Fruit fly (Drosophila melanogaster) ovary, adult (tissue): ENCODE results near the gene Nrd1.
A peak's percentile ranks its signal among the peaks of the same experiment; 100 is the strongest.

Experiments used
- CG17801 ChIP-seq: fragments of 200-800 bp; optimal IDR thresholded peaks from 2 replicates; lab custom pipeline; 2019; ENCODE audit warnings: missing biosample characterization, mild to moderate bottlenecking, missing genetic modification characterization, moderate library complexity; ENCODE audit not compliant: partially characterized antibody

Gene Nrd1

DNA sequence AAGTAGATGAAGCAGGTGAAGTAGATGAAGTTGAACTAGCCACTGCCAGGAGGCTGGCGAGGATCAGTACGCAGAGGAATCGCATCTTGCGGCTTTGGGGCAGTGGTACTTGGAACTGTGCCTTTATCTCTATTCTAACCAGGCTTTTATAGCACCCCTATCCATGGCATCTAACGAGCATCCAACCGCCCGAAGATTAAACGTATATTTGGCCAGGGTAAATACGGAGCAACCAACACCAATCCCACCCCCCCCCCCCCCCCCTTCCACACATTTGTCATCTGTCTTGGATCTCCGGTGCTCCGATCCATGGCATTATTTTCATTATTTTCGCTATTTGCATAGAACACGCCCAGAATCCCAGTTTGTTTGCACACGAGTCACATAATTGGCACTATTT is 30.8 kb downstream of the Nrd1 start, which contains the start of gene CG15741:
Gene CG15741 (minus strand): TSS at position 101 of the 400 bp plus-strand sequence.
- TF ChIP-seq CG17801 = no peak

DNA sequence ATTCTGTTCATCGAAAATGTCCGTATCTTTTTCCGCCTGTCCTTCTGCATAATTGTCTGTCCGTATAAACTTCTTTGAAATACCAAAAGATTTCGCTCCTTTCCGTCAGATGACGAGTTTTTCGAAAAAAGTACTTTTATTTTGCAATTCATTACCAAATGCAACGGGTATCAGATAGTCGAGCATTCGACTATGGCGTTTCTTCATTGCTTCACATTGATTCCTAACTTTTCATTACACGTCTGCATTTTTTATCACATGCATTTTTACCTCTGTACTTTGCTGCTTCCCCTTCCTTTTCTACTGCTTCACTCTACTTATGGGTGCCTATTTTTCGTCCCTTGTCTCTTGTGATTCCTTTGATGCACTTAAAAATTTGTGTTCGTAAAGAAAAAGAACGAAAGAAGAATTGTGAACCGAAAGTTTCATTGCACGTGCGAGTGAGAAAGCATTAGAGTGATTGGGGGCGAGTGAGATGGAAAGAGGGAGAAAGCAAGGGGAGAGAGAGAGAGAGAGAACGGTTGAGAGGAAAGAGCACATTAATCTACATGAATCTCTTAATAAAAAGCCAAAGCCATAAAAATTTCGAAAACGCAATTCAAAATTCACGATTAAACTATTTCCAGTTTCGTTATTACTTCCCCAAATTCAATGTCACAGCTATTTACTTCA is 40.2 kb downstream of the Nrd1 start:
- TF ChIP-seq CG17801 = no peak

DNA sequence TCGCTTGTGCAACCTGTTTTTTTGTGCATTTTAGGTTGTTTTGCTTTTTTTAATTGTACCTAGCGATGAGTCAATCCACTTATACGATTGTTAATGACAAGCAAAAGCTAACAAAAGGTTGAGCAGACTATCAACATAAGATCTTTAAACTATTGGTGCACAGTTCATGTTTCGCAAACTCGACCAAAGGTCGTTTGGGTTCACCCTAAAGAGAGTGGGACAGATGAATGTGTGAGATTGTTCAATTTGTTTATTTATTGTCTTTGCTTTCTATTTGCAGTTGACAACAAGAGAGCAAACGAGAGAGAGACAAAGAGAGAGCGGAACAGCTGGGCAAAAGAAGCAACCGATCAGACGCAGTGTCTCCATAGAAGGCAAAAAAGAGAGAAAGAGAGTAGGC is 45.7 kb downstream of the Nrd1 start:
- peak; percentile 83 for TF ChIP-seq CG17801

dm6 chrX:11821946-11822345 is 46.7 kb downstream of the Nrd1 start:
- peak; percentile 31 for TF ChIP-seq CG17801

DNA sequence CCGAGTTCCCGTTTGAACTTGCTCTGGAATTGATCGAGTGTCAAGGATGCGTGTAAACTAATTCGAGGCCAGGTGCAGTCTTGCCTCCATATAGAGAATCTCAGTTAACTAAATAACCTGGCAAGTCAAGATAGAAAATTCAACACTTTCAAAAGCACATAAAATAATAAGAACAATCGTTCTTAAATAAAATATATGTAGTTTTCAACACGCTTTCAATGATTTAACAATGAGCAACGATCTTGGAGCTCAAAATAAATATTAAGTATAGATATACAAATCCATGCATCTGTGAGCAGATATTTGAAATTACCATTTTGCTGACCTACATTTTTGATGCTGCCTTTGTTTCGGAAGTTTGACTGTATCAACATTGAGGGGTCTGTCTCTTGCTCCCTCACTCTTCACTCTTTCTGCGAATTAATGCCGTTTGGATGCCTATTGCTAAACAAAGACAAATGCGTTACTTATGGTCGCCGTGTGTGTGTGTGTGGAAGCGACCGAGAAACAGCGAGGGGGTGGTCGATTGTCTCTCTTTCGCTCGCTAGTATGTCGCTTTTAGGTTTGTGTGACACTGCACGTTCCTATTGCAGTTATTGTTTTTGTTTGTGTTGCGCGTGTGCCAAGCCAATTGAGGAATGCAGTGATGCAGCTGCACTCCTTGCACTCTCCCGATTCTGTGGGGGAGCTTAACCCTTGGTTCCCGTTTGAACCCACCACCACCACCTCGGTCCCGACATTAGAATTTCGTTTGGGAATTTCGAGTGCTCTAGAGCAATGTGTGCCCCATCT is 48.2 kb downstream of the Nrd1 start:
- TF ChIP-seq CG17801 = peak; percentile 83

dm6 chrX:11819241-11819862 is 49.3 kb downstream of the Nrd1 start:
- TF ChIP-seq CG17801 = no peak

dm6 chrX:11818767-11819089 is 50.0 kb downstream of the Nrd1 start:
- no peak for TF ChIP-seq CG17801

- peak; percentile 94 for TF ChIP-seq CG17801
These were observed 50.5 kb downstream of the Nrd1 start for dm6 chrX:11818047-11818766.

- TF ChIP-seq CG17801 = peak; percentile 85
These were observed 51.3 kb downstream of the Nrd1 start for dm6 chrX:11817183-11817972.

DNA sequence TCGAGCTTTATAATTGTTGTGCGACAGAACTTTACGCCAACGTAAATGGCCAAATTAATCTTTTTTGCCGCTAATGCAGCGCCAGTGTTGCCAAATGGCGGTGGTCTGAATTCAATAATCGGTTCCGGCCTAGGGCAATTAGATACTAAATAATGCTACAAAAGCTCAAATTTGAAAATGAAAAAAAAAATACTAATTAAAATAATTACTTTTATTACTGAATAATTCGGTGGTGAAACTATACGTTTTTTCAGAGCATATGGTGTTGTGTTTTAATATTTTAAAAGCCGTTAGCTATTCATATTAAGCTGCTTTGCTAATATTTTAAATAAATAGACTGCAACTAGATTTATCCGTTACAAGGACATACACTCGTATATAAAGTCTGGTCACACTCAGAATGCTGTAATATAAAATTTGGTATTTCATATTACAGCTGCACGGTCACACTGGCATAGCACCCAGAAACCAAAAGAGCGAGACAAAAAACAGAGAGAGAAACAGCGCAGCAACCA is 52.2 kb downstream of the Nrd1 start, which contains the start of the genes CG1578 and rudhira:
Gene CG1578 (minus strand): TSS at position 118 of the 515 bp plus-strand sequence.
Gene rudhira (plus strand): TSS at position 465 of the 515 bp plus-strand sequence.
- no peak for TF ChIP-seq CG17801

dm6 chrX:11815356-11816270 is 53.1 kb downstream of the Nrd1 start:
- TF ChIP-seq CG17801 = no peak
